Fruit fly (Drosophila melanogaster) whole organism, pupa: Measurements from ENCODE around the gene RpS27A.

ENCODE experiments used
- CG10348 ChIP-seq: fragments of 200-800 bp; sonication (Bioruptor generic); IDR thresholded peaks from 2 replicates; pipeline ENCODE4 v1.3.6; 2022; ENCODE audit warnings: missing biosample characterization, missing genetic modification characterization
- CG12605 ChIP-seq: fragments of 200-800 bp; sonication (Bioruptor generic); IDR thresholded peaks from 2 replicates; pipeline ENCODE4 v1.3.6; 2022; ENCODE audit warnings: missing biosample characterization, missing genetic modification characterization
- CG15710 ChIP-seq: fragments of 200-800 bp; sonication (Bioruptor generic); optimal IDR thresholded peaks from 2 replicates; lab custom pipeline; 2018; ENCODE audit warnings: missing biosample characterization, mild to moderate bottlenecking, missing genetic modification characterization, moderate library complexity
- CG17806 ChIP-seq: fragments of 200-800 bp; sonication (Bioruptor generic); optimal IDR thresholded peaks from 2 replicates; lab custom pipeline; 2018; ENCODE audit warnings: missing biosample characterization, mild to moderate bottlenecking, missing genetic modification characterization, moderate library complexity
- CG34367 ChIP-seq: fragments of 200-800 bp; sonication (Bioruptor generic); optimal IDR thresholded peaks from 2 replicates; lab custom pipeline; 2018; ENCODE audit warnings: missing biosample characterization, mild to moderate bottlenecking, missing genetic modification characterization
- D1 ChIP-seq: fragments of 200-800 bp; sonication (Bioruptor generic); optimal IDR thresholded peaks from 2 replicates; lab custom pipeline; 2018; ENCODE audit warnings: missing biosample characterization, mild to moderate bottlenecking, missing genetic modification characterization, moderate library complexity
- EcR ChIP-seq: fragments of 200-800 bp; sonication (Bioruptor generic); optimal IDR thresholded peaks from 3 replicates; lab custom pipeline; 2019; ENCODE audit warnings: missing biosample characterization, missing genetic modification characterization, mild to moderate bottlenecking, moderate library complexity, missing genetic modification reagents
- Ets98B ChIP-seq: fragments of 200-800 bp; sonication (Bioruptor generic); IDR thresholded peaks from 2 replicates; pipeline ENCODE4 v1.3.6; 2022; ENCODE audit warnings: missing biosample characterization, missing genetic modification characterization
- gl ChIP-seq: fragments of 200-800 bp; sonication (Bioruptor generic); optimal IDR thresholded peaks from 2 replicates; lab custom pipeline; 2018; ENCODE audit warnings: missing biosample characterization, mild to moderate bottlenecking, missing genetic modification characterization

dm6 chr2L:10364229-10364628 lies 43.9 kb upstream of the RpS27A start, which contains the start of gene lft:
- no peak for TF ChIP-seq EcR (GFP tag; lab: Kevin White, UChicago)
- no peak for TF ChIP-seq D1 (tag; lab: Kevin White, UChicago)
- TF ChIP-seq Ets98B (GFP tag; lab: Robert Waterston, UW): no peak
- TF ChIP-seq CG17806: no peak
- no peak for TF ChIP-seq CG34367 (tag; lab: Kevin White, UChicago)
- TF ChIP-seq CG12605 (GFP tag; lab: Robert Waterston, UW): no peak
- TF ChIP-seq gl (tag; lab: Kevin White, UChicago): no peak
- no peak for TF ChIP-seq CG10348 (GFP tag; lab: Robert Waterston, UW)
- no peak for TF ChIP-seq CG15710 (tag; lab: Kevin White, UChicago)
